Worm (Caenorhabditis elegans): ENCODE measurements around the gene sdz-18.

DNA sequence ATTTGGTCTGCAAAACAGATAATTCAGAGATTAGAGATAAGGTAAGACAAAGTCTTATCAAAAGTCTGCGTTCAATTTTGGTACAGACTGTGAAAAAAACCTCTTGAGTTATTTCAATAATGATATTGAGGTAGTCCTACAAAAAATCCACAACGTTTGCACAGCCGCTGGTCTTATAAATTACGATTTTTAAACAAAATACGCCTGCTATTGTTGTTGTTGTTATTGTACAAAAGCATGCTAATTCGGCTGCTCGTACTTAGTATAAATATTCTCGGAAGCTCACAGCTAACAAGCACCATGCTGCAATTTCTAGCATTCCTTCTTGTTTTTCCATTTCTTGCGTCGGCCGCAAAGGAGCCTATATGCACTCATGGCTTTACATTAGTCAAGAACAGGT lies 37.9 kb upstream of the sdz-18 start, which contains the start of gene clec-19:
- TF ChIP-seq ces-1 (GFP tag; optimal IDR thresholded peaks at IDR 0.05) = no peak
- no peak for TF ChIP-seq snpc-4 (tag; optimal IDR thresholded peaks at IDR 0.05)
- TF ChIP-seq mep-1 (tag; optimal IDR thresholded peaks at IDR 0.05) = no peak
- TF ChIP-seq unc-62 (GFP tag; optimal IDR thresholded peaks at IDR 0.05) = no peak
- TF ChIP-seq nhr-12 (tag; optimal IDR thresholded peaks at IDR 0.05) = no peak
- no peak for TF ChIP-seq ztf-11 (tag; optimal IDR thresholded peaks at IDR 0.05)
- no peak for TF ChIP-seq nhr-237 (tag; optimal IDR thresholded peaks at IDR 0.05)
- no peak for TF ChIP-seq lsy-2 (tag; optimal IDR thresholded peaks at IDR 0.05)
- TF ChIP-seq bed-3 (GFP tag; optimal IDR thresholded peaks at IDR 0.05) = no peak
- no peak for TF ChIP-seq nhr-28 (tag; optimal IDR thresholded peaks at IDR 0.05)
